Worm (Caenorhabditis elegans) whole organism, L4/young adult: ENCODE data around the gene ssq-1.

ENCODE experiments used
- W03F9.2 ChIP-seq: fragments of 150-350 bp; optimal IDR thresholded peaks from 2 replicates; lab custom pipeline; 2014; ENCODE audit warnings: missing biosample characterization, missing genetic modification characterization
- dao-5 ChIP-seq: sonication (generic microtip); optimal IDR thresholded peaks from 2 replicates; lab custom pipeline; 2016; ENCODE audit warnings: missing genotype, missing genetic modification characterization, moderate library complexity, missing compliant biosample characterization
- him-1 ChIP-seq: sonication (generic microtip); optimal IDR thresholded peaks from 2 replicates; lab custom pipeline; 2016; ENCODE audit warnings: missing genotype, missing genetic modification reagents, missing genetic modification characterization, missing compliant biosample characterization

ssq-1 gene

DNA sequence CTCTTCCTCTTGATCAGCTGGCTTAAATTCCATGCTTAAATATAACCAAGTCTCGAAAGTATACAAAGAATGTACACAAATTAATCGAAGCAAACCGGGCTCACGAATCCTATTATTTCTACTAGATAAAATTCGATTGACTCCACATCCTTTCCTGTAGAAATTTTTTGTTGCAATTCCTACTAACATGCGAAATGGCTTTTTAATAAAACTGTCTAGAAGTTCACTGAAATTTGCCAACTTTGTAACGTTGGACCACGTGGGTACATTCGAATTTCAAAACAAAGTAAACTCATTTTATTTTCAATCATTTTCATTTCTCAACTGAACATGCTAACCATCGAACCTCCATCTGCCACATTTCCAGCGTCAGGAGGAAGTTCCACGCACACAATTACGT lies 42.7 kb downstream of the ssq-1 start, which contains the start of gene ssp-32:
Gene ssp-32, plus strand, starts transcription at position 301 of the 400 bp plus-strand sequence.
- TF ChIP-seq him-1 (tag; lab: Kevin White, UChicago) (no peak), W03F9.2 (tag; lab: Kevin White, UChicago) (no peak), dao-5 (tag; lab: Kevin White, UChicago) (no peak)

DNA sequence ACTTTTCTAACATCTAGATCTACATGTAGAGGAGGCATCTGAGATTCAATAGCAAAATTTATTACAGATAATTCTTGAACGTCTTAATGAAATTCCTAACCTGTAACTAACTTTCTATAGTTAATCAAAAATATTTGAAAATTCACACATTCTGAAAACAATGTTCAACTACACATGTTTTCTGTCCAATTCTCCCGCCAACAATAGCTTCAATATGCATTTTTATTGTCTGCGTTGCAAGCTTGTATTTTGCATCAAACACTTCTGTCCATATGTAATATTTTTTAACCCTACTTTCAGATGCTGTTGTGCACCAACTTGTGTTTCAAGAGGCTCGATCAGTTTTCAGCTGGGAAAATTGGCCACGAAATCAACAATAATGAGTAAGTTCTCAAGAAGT lies 46.4 kb downstream of the ssq-1 start, which contains the start of gene tbc-3:
Gene tbc-3, plus strand, starts transcription at position 301 of the 400 bp plus-strand sequence.
- TF ChIP-seq dao-5 (tag; lab: Kevin White, UChicago) (no peak), W03F9.2 (tag; lab: Kevin White, UChicago) (no peak), him-1 (tag; lab: Kevin White, UChicago) (no peak)

DNA sequence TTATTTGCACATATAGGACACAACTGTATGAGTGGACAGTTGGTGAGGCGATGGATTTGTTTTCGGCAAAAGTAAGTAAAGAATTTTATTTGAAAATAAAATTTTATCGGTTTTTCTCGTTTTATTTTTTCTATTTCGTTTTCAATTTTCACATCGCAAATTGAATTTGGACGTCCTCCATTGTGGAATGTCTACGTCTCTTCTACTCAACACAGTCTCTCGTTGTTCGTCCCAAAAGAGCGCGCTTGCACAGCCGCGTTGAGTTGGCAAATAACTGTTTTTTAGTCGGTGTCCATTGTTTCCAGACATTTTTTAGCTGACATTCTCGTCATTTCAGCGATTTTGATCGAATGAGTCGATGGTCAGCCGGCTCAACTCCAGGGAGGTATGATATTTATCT lies 46.9 kb downstream of the ssq-1 start:
- TF ChIP-seq dao-5 (tag; lab: Kevin White, UChicago) = no peak
